Worm (Caenorhabditis elegans) whole organism, young adult: ENCODE measurements around the gene emb-4.
A peak's percentile ranks its signal among the peaks of the same experiment; 100 is the strongest.

Experiments
- D2030.7 ChIP-seq: fragments of 200-800 bp; sonication (Bioruptor generic); IDR thresholded peaks from 2 replicates; pipeline ENCODE4 v1.3.6; 2022; ENCODE audit warnings: missing genetic modification reagents, missing genetic modification characterization, missing compliant biosample characterization
- F22D6.2 ChIP-seq: sonication (generic microtip); optimal IDR thresholded peaks from 2 replicates; lab custom pipeline; 2016; ENCODE audit warnings: mild to moderate bottlenecking, missing genetic modification characterization, missing compliant biosample characterization
- F33H1.4 ChIP-seq: fragments of 200-800 bp; sonication (Bioruptor generic); IDR thresholded peaks from 2 replicates; pipeline ENCODE4 v1.3.6; 2022; ENCODE audit warnings: missing genetic modification reagents, missing genetic modification characterization, missing compliant biosample characterization
- K12H6.12 ChIP-seq: fragments of 200-800 bp; sonication (Bioruptor generic); optimal IDR thresholded peaks from 2 replicates; lab custom pipeline; 2018; ENCODE audit warnings: mild to moderate bottlenecking, missing genetic modification characterization, missing compliant biosample characterization
- T07F8.4 ChIP-seq: sonication (generic microtip); optimal IDR thresholded peaks from 2 replicates; lab custom pipeline; 2016; ENCODE audit warnings: mild to moderate bottlenecking, missing genetic modification characterization, moderate library complexity, missing compliant biosample characterization
- T26A5.8 ChIP-seq: sonication (generic microtip); optimal IDR thresholded peaks from 2 replicates; lab custom pipeline; 2016; ENCODE audit warnings: missing genetic modification characterization, missing compliant biosample characterization
- Y53F4B.3 ChIP-seq: fragments of 200-800 bp; sonication (Bioruptor generic); IDR thresholded peaks from 2 replicates; pipeline ENCODE4 v1.3.6; 2022; ENCODE audit warnings: missing genetic modification reagents, missing genetic modification characterization, missing compliant biosample characterization
- Y79H2A.3 ChIP-seq: fragments of 200-800 bp; sonication (Bioruptor generic); conservative IDR thresholded peaks from 2 replicates; pipeline ENCODE4 v1.3.6; 2022; ENCODE audit warnings: missing genetic modification reagents, missing genetic modification characterization, missing compliant biosample characterization
- atf-7 ChIP-seq: sonication (generic microtip); optimal IDR thresholded peaks from 2 replicates; lab custom pipeline; 2017; ENCODE audit warnings: mild to moderate bottlenecking, missing genetic modification characterization, missing compliant biosample characterization
- athp-1 ChIP-seq: sonication (generic microtip); optimal IDR thresholded peaks from 2 replicates; lab custom pipeline; 2017; ENCODE audit warnings: mild to moderate bottlenecking, missing genetic modification characterization, missing compliant biosample characterization
- attf-6 ChIP-seq: fragments of 200-800 bp; sonication (Bioruptor generic); IDR thresholded peaks from 2 replicates; pipeline ENCODE4 v1.3.6; 2022; ENCODE audit warnings: missing genetic modification reagents, missing genetic modification characterization, missing compliant biosample characterization
- bed-1 ChIP-seq: fragments of 200-800 bp; sonication (Bioruptor generic); IDR thresholded peaks from 2 replicates; pipeline ENCODE4 v1.3.6; 2022; ENCODE audit warnings: missing genetic modification reagents, missing genetic modification characterization, missing compliant biosample characterization
- cebp-1 ChIP-seq, 2 experiments: fragments of 200-800 bp in 1 of 2; sonication (Bioruptor generic) in 1 of 2; sonication (generic microtip) in 1 of 2; IDR thresholded peaks in 1 of 2; optimal IDR thresholded peaks in 1 of 2; 2 replicates each; pipeline versions ENCODE4 v1.3.6 to Lab custom; 2017 to 2022; ENCODE audit warnings: missing compliant biosample characterization in 2 of 2, missing genetic modification characterization in 2 of 2, mild to moderate bottlenecking in 1 of 2, missing genetic modification reagents in 1 of 2, moderate library complexity in 1 of 2
- ceh-40 ChIP-seq: fragments of 200-800 bp; sonication (Bioruptor generic); IDR thresholded peaks from 2 replicates; pipeline ENCODE4 v1.3.6; 2022; ENCODE audit warnings: missing genetic modification characterization, missing compliant biosample characterization
- ceh-58 ChIP-seq: fragments of 200-800 bp; sonication (Bioruptor generic); IDR thresholded peaks from 2 replicates; pipeline ENCODE4 v1.3.6; 2022; ENCODE audit warnings: missing genetic modification characterization, missing compliant biosample characterization
- ceh-91 ChIP-seq: fragments of 200-800 bp; sonication (Bioruptor generic); IDR thresholded peaks from 2 replicates; pipeline ENCODE4 v1.3.6; 2022; ENCODE audit warnings: missing genetic modification reagents, missing genetic modification characterization, missing compliant biosample characterization
- dox-1 ChIP-seq: fragments of 200-800 bp; sonication (Bioruptor generic); IDR thresholded peaks from 2 replicates; pipeline ENCODE4 v1.3.6; 2022; ENCODE audit warnings: missing genetic modification reagents, missing genetic modification characterization, missing compliant biosample characterization
- egrh-3 ChIP-seq: fragments of 200-800 bp; sonication (Bioruptor generic); IDR thresholded peaks from 2 replicates; pipeline ENCODE4 v1.3.6; 2022; ENCODE audit warnings: missing genetic modification reagents, missing genetic modification characterization, missing compliant biosample characterization
- ekl-4 ChIP-seq: fragments of 200-800 bp; sonication (Bioruptor generic); IDR thresholded peaks from 2 replicates; pipeline ENCODE4 v1.3.6; 2022; ENCODE audit warnings: missing genetic modification reagents, missing genetic modification characterization, missing compliant biosample characterization
- fkh-3 ChIP-seq: sonication (generic microtip); optimal IDR thresholded peaks from 2 replicates; lab custom pipeline; 2016; ENCODE audit warnings: mild to moderate bottlenecking, missing genetic modification characterization, missing compliant biosample characterization
- hmg-20 ChIP-seq: fragments of 200-800 bp; sonication (Bioruptor generic); IDR thresholded peaks from 2 replicates; pipeline ENCODE4 v1.3.6; 2022; ENCODE audit warnings: missing genetic modification reagents, missing genetic modification characterization, missing compliant biosample characterization
- hsf-1 ChIP-seq: fragments of 200-800 bp; sonication (Bioruptor generic); IDR thresholded peaks from 2 replicates; pipeline ENCODE4 v1.3.6; 2022; ENCODE audit warnings: missing genetic modification reagents, missing genetic modification characterization, missing compliant biosample characterization
- lin-35 ChIP-seq, 3 experiments: fragments of 150-350 bp in 2 of 3; sonication (generic microtip) in 1 of 3; optimal IDR thresholded peaks; 2 replicates each; lab custom pipeline; 2014 to 2018; ENCODE audit warnings: missing biosample characterization in 3 of 3, missing genetic modification characterization in 3 of 3, missing genetic modification reagents in 3 of 3
- lin-40 ChIP-seq: sonication (generic microtip); optimal IDR thresholded peaks from 2 replicates; lab custom pipeline; 2016; ENCODE audit warnings: missing genetic modification characterization, mild to moderate bottlenecking, missing compliant biosample characterization, missing genotype, missing genetic modification reagents
- lin-54 ChIP-seq: fragments of 200-800 bp; sonication (Bioruptor generic); optimal IDR thresholded peaks from 2 replicates; lab custom pipeline; 2018; ENCODE audit warnings: mild to moderate bottlenecking, missing genetic modification characterization, missing compliant biosample characterization
- lsl-1 ChIP-seq: fragments of 200-800 bp; sonication (Bioruptor generic); optimal IDR thresholded peaks from 2 replicates; lab custom pipeline; 2018; ENCODE audit warnings: mild to moderate bottlenecking, missing genetic modification characterization, moderate library complexity, missing compliant biosample characterization
- mcd-1 ChIP-seq: fragments of 200-800 bp; sonication (Bioruptor generic); IDR thresholded peaks from 2 replicates; pipeline ENCODE4 v1.3.6; 2022; ENCODE audit warnings: missing genetic modification reagents, missing genetic modification characterization, missing compliant biosample characterization
- mes-4 ChIP-seq: sonication (generic microtip); optimal IDR thresholded peaks from 2 replicates; lab custom pipeline; 2016; ENCODE audit warnings: missing genotype, missing genetic modification characterization, missing compliant biosample characterization
- nfyb-1 ChIP-seq: fragments of 200-800 bp; sonication (Bioruptor generic); IDR thresholded peaks from 2 replicates; pipeline ENCODE4 v1.3.6; 2022; ENCODE audit warnings: missing genetic modification reagents, missing genetic modification characterization, missing compliant biosample characterization
- pbrm-1 ChIP-seq: fragments of 200-800 bp; sonication (Bioruptor generic); IDR thresholded peaks from 2 replicates; pipeline ENCODE4 v1.3.6; 2022; ENCODE audit warnings: missing genetic modification reagents, missing genetic modification characterization, missing compliant biosample characterization
- rec-8 ChIP-seq, 2 experiments: sonication (generic microtip); optimal IDR thresholded peaks; 2 replicates each; lab custom pipeline; 2016; ENCODE audit warnings: mild to moderate bottlenecking in 2 of 2, missing genetic modification characterization in 2 of 2, missing genetic modification reagents in 2 of 2, missing genotype in 2 of 2, missing biosample characterization in 1 of 2, missing compliant biosample characterization in 1 of 2, moderate library complexity in 1 of 2
- snpc-3.4 ChIP-seq: sonication (generic microtip); optimal IDR thresholded peaks from 2 replicates; lab custom pipeline; 2017; ENCODE audit warnings: missing genetic modification characterization, mild to moderate bottlenecking, missing compliant biosample characterization, antibody characterized with exemption, moderate library complexity, missing genotype, missing genetic modification reagents
- snpc-4 ChIP-seq, 5 experiments: fragments of 150-350 bp in 1 of 5; sonication (generic microtip) in 4 of 5; optimal IDR thresholded peaks; 2 replicates each; lab custom pipeline; 2014 to 2018; ENCODE audit warnings: missing genetic modification characterization in 5 of 5, missing biosample characterization in 3 of 5, antibody characterized with exemption in 2 of 5, mild to moderate bottlenecking in 2 of 5, missing compliant biosample characterization in 2 of 5, missing genotype in 2 of 5, moderate library complexity in 2 of 5, missing genetic modification reagents in 1 of 5
- tlf-1 ChIP-seq: fragments of 200-800 bp; sonication (Bioruptor generic); optimal IDR thresholded peaks from 2 replicates; lab custom pipeline; 2018; ENCODE audit warnings: mild to moderate bottlenecking, missing genetic modification characterization, missing compliant biosample characterization
- ztf-18 ChIP-seq: sonication (generic microtip); optimal IDR thresholded peaks from 2 replicates; lab custom pipeline; 2016; ENCODE audit warnings: missing genotype, mild to moderate bottlenecking, missing genetic modification characterization, missing compliant biosample characterization
- ztf-25 ChIP-seq: fragments of 200-800 bp; sonication (Bioruptor generic); IDR thresholded peaks from 2 replicates; pipeline ENCODE4 v1.3.6; 2022; ENCODE audit warnings: missing genetic modification reagents, missing genetic modification characterization, missing compliant biosample characterization
- ztf-6 ChIP-seq: fragments of 200-800 bp; sonication (Bioruptor generic); IDR thresholded peaks from 2 replicates; pipeline ENCODE4 v1.3.6; 2022; ENCODE audit warnings: missing genetic modification reagents, missing genetic modification characterization, missing compliant biosample characterization

The emb-4 gene

DNA sequence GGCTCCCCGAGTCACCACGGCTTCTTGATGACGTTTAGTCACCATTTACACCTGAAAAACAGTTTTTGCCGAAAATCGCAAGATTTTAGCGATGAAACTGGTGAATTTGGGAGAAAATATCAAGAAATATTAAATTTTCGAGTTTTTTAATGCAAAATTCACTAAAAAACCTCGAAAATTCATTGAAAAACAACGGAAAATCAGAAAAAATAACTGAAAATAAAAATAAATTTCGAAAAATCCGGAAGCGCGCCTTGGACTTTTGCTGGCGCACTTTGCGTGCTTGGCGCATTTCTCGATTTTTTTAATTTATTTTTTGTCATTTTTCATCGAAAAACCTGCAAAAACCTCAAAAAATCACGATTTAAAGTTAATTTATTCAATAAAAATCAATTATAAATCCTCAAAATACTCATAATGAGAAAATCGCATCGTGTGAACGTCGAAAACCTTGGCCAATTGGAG, at the start of gene emb-4:
Gene emb-4, minus strand, starts transcription at position 51 of the 465 bp plus-strand sequence.
- TF ChIP-seq F33H1.4 (GFP tag; lab: Robert Waterston, UW) (no peak), ceh-91 (GFP tag; lab: Robert Waterston, UW) (no peak), ekl-4 (GFP tag; lab: Robert Waterston, UW) (no peak), Y79H2A.3 (GFP tag; lab: Robert Waterston, UW) (no peak), atf-7 (tag; lab: Kevin White, UChicago) (no peak), lin-40 (tag; lab: Kevin White, UChicago) (peak; percentile 51), tlf-1 (GFP tag; lab: Kevin White, UChicago) (no peak), T07F8.4 (tag; lab: Kevin White, UChicago) (no peak), attf-6 (GFP tag; lab: Robert Waterston, UW) (no peak), cebp-1 (GFP tag; IDR thresholded peaks at IDR 0.05; lab: Robert Waterston, UW) (no peak), cebp-1 (tag; optimal IDR thresholded peaks at IDR 0.05; lab: Kevin White, UChicago) (peak; percentile 46), F22D6.2 (no peak), ceh-40 (GFP tag; lab: Robert Waterston, UW) (no peak), ztf-25 (GFP tag; lab: Robert Waterston, UW) (no peak), hmg-20 (no peak), rec-8 (tag; optimal IDR thresholded peaks at IDR 0.05; lab: Kevin White, UChicago) (no peak), ceh-58 (no peak), lsl-1 (GFP tag; lab: Kevin White, UChicago) (peak; percentile 24), K12H6.12 (peak; percentile 12), hsf-1 (GFP tag; lab: Robert Waterston, UW) (no peak), pbrm-1 (GFP tag; lab: Robert Waterston, UW) (peak; percentile 55; the same call in 1 of the 2 replicates), mcd-1 (GFP tag; lab: Robert Waterston, UW) (peak; percentile 53), dox-1 (GFP tag; lab: Robert Waterston, UW) (0 out of 2 replicates have a peak, but pooled peaks have one; percentile 36), lin-35 (GFP tag; optimal IDR thresholded peaks at IDR 0.05; lab: Kevin White, UChicago) (peak in 1 of 3 experiments; percentile 48), ztf-18 (peak; percentile 92), snpc-3.4 (tag; lab: Kevin White, UChicago) (peak; percentile 46), lin-54 (GFP tag; lab: Kevin White, UChicago) (peak; percentile 58), egrh-3 (GFP tag; lab: Robert Waterston, UW) (no peak), snpc-4 (GFP tag; optimal IDR thresholded peaks at IDR 0.05; lab: Kevin White, UChicago) (no peak), snpc-4 (tag; optimal IDR thresholded peaks at IDR 0.05; lab: Kevin White, UChicago) (peak in 2 of 4 experiments; percentile 2 to 45)

DNA sequence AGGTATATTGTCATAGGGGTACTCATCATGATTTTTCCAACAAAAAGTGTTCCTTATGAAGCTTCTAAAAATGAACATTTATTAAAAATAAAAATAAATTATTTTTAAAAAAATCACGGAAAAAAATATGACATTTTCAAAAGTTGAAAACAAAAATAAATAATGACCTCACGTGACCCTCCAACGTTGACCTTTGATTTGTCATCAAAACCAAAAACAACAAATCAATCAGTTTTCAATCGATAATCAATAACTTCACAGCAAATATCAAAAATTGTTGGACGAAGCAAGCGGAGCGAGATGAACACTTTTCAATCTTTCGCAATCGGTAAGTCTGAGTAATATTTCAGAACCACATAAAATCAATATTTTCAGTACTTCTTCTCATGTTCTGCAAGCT, 45.6 kb upstream of the emb-4 start, which contains the start of gene Y80D3A.8:
Gene Y80D3A.8, plus strand, starts transcription at position 301 of the 400 bp plus-strand sequence.
- TF ChIP-seq nfyb-1 (GFP tag; lab: Robert Waterston, UW): no peak
- no peak for TF ChIP-seq fkh-3
- no peak for TF ChIP-seq D2030.7
- no peak for TF ChIP-seq mes-4
- TF ChIP-seq hmg-20: no peak
- no peak for TF ChIP-seq bed-1 (GFP tag; lab: Robert Waterston, UW)
- no peak for TF ChIP-seq Y53F4B.3 (GFP tag; lab: Robert Waterston, UW)
- no peak for TF ChIP-seq cebp-1 (GFP tag; IDR thresholded peaks at IDR 0.05; lab: Robert Waterston, UW)
- TF ChIP-seq cebp-1 (tag; optimal IDR thresholded peaks at IDR 0.05; lab: Kevin White, UChicago): no peak
- TF ChIP-seq ztf-6 (GFP tag; lab: Robert Waterston, UW): no peak
- TF ChIP-seq T26A5.8 (tag; lab: Kevin White, UChicago): no peak
- TF ChIP-seq athp-1 (tag; lab: Kevin White, UChicago): no peak
- no peak for TF ChIP-seq rec-8 (tag; optimal IDR thresholded peaks at IDR 0.05; lab: Kevin White, UChicago)
- no peak for TF ChIP-seq ekl-4 (GFP tag; lab: Robert Waterston, UW)
